Worm (Caenorhabditis elegans) whole organism, L4/young adult: ENCODE results near the gene C49C3.4.

Source experiments
- dao-5 ChIP-seq: sonication (generic microtip); optimal IDR thresholded peaks from 2 replicates; lab custom pipeline; 2016; ENCODE audit warnings: missing genotype, missing genetic modification characterization, moderate library complexity, missing compliant biosample characterization
- him-1 ChIP-seq: sonication (generic microtip); optimal IDR thresholded peaks from 2 replicates; lab custom pipeline; 2016; ENCODE audit warnings: missing genotype, missing genetic modification reagents, missing genetic modification characterization, missing compliant biosample characterization

DNA sequence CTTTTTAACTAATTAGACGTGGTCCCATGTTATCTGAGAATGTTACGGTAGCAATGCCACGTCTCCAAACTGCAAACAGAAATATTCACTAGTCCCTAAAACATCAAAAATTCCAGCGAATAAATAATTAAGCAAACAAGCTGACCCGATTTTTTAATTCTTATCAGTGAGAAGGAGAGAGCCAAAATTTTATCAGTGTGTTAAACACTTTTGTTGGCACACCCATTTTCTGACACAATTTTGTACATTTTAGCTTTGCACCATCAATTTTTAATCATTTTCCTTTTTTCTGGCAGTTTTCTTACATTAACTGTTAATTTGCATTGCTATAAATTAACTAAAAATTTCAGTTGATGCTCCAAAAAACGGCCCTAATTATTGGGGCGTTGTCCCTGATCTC, at the start of gene C49C3.4:
- TF ChIP-seq him-1 (tag; lab: Kevin White, UChicago) (no peak), dao-5 (tag; lab: Kevin White, UChicago) (no peak)
